Worm (Caenorhabditis elegans) whole organism, late embryonic: ENCODE results near the gene anmt-3.

Experiments
- ceh-14 ChIP-seq: sonication (generic microtip); optimal IDR thresholded peaks from 2 replicates; lab custom pipeline; 2016; ENCODE audit warnings: missing genotype, missing genetic modification characterization, missing compliant biosample characterization
- hlh-13 ChIP-seq: fragments of 200-800 bp; sonication (Bioruptor generic); optimal IDR thresholded peaks from 2 replicates; lab custom pipeline; 2018; ENCODE audit warnings: mild to moderate bottlenecking, missing genetic modification characterization, missing compliant biosample characterization
- hlh-8 ChIP-seq: sonication (generic microtip); optimal IDR thresholded peaks from 2 replicates; lab custom pipeline; 2016; ENCODE audit warnings: missing genotype, missing genetic modification characterization, missing compliant biosample characterization
- lin-11 ChIP-seq: fragments of 200-800 bp; sonication (Bioruptor generic); optimal IDR thresholded peaks from 2 replicates; lab custom pipeline; 2018; ENCODE audit warnings: mild to moderate bottlenecking, missing genetic modification characterization, missing compliant biosample characterization
- nhr-11 ChIP-seq: fragments of 150-350 bp; optimal IDR thresholded peaks from 2 replicates; lab custom pipeline; 2014; ENCODE audit warnings: missing biosample characterization, missing genetic modification characterization
- ref-2 ChIP-seq: sonication (generic microtip); optimal IDR thresholded peaks from 2 replicates; lab custom pipeline; 2016; ENCODE audit warnings: missing genetic modification characterization, missing compliant biosample characterization
- unc-86 ChIP-seq: sonication (generic microtip); optimal IDR thresholded peaks from 2 replicates; lab custom pipeline; 2016; ENCODE audit warnings: missing genetic modification characterization, missing compliant biosample characterization

ce11 chrV:9926240-9926639 is 31.9 kb downstream of the anmt-3 start, which contains the start of gene C50H2.13:
- no peak for TF ChIP-seq ref-2 (tag; lab: Kevin White, UChicago)
- no peak for TF ChIP-seq hlh-13 (GFP tag; lab: Kevin White, UChicago)
- TF ChIP-seq hlh-8 (tag; lab: Kevin White, UChicago): no peak
- TF ChIP-seq nhr-11: no peak
- no peak for TF ChIP-seq unc-86 (tag; lab: Kevin White, UChicago)
- TF ChIP-seq lin-11 (tag; lab: Kevin White, UChicago): no peak
- no peak for TF ChIP-seq ceh-14 (tag; lab: Kevin White, UChicago)
